Worm (Caenorhabditis elegans) whole organism, mixed stage, embryonic: Measurements from ENCODE around the gene str-135.

Experiments
- M03D4.4 ChIP-seq: sonication (generic microtip); optimal IDR thresholded peaks from 2 replicates; lab custom pipeline; 2017; ENCODE audit warnings: mild to moderate bottlenecking, missing genetic modification characterization, missing compliant biosample characterization
- bed-3 ChIP-seq: fragments of 200-800 bp; sonication (Bioruptor generic); optimal IDR thresholded peaks from 3 replicates; lab custom pipeline; 2018; ENCODE audit warnings: mild to moderate bottlenecking, missing genetic modification characterization, moderate library complexity, missing compliant biosample characterization
- blmp-1 ChIP-seq: fragments of 150-350 bp; optimal IDR thresholded peaks from 2 replicates; lab custom pipeline; 2014; ENCODE audit warnings: missing biosample characterization, missing genetic modification characterization
- ceh-43 ChIP-seq: fragments of 200-800 bp; sonication (Bioruptor generic); optimal IDR thresholded peaks from 2 replicates; lab custom pipeline; 2018; ENCODE audit warnings: mild to moderate bottlenecking, missing genetic modification characterization, moderate library complexity, missing compliant biosample characterization
- ceh-83 ChIP-seq: fragments of 200-800 bp; sonication (Bioruptor generic); optimal IDR thresholded peaks from 2 replicates; lab custom pipeline; 2018; ENCODE audit warnings: mild to moderate bottlenecking, missing genetic modification characterization, missing compliant biosample characterization
- ces-1 ChIP-seq: fragments of 150-350 bp; optimal IDR thresholded peaks from 2 replicates; lab custom pipeline; 2014; ENCODE audit warnings: missing biosample characterization, missing genetic modification reagents, missing genetic modification characterization
- cnd-1 ChIP-seq: fragments of 200-800 bp; sonication (Bioruptor generic); optimal IDR thresholded peaks from 2 replicates; lab custom pipeline; 2018; ENCODE audit warnings: mild to moderate bottlenecking, missing genetic modification characterization, missing compliant biosample characterization
- drap-1 ChIP-seq: fragments of 200-800 bp; sonication (Bioruptor generic); optimal IDR thresholded peaks from 3 replicates; lab custom pipeline; 2018; ENCODE audit warnings: mild to moderate bottlenecking, missing genetic modification characterization, missing compliant biosample characterization
- elt-3 ChIP-seq: fragments of 150-350 bp; optimal IDR thresholded peaks from 2 replicates; lab custom pipeline; 2014; ENCODE audit warnings: missing biosample characterization, missing genetic modification characterization
- flh-1 ChIP-seq: fragments of 200-800 bp; sonication (Bioruptor generic); optimal IDR thresholded peaks from 2 replicates; lab custom pipeline; 2018; ENCODE audit warnings: mild to moderate bottlenecking, missing genetic modification characterization, moderate library complexity, missing compliant biosample characterization
- ham-2 ChIP-seq: fragments of 200-800 bp; sonication (Bioruptor generic); optimal IDR thresholded peaks from 2 replicates; lab custom pipeline; 2018; ENCODE audit warnings: mild to moderate bottlenecking, missing genetic modification characterization, missing compliant biosample characterization
- hlh-1 ChIP-seq: fragments of 150-350 bp; optimal IDR thresholded peaks from 2 replicates; lab custom pipeline; 2014; ENCODE audit warnings: missing biosample characterization, missing genetic modification reagents, missing genetic modification characterization
- lin-13 ChIP-seq: fragments of 150-350 bp; optimal IDR thresholded peaks from 2 replicates; lab custom pipeline; 2014; ENCODE audit warnings: missing biosample characterization, missing genetic modification characterization
- lin-32 ChIP-seq: fragments of 200-800 bp; sonication (Bioruptor generic); optimal IDR thresholded peaks from 2 replicates; lab custom pipeline; 2018; ENCODE audit warnings: mild to moderate bottlenecking, missing genetic modification characterization, missing compliant biosample characterization
- lsy-2 ChIP-seq: fragments of 150-350 bp; optimal IDR thresholded peaks from 2 replicates; lab custom pipeline; 2014; ENCODE audit warnings: missing biosample characterization, missing genetic modification characterization
- mab-5 ChIP-seq: fragments of 150-350 bp; optimal IDR thresholded peaks from 2 replicates; lab custom pipeline; 2014; ENCODE audit warnings: missing biosample characterization, missing genetic modification characterization
- nhr-2 ChIP-seq: fragments of 150-350 bp; optimal IDR thresholded peaks from 2 replicates; lab custom pipeline; 2014; ENCODE audit warnings: missing biosample characterization, missing genetic modification characterization
- nhr-237 ChIP-seq: fragments of 150-350 bp; optimal IDR thresholded peaks from 2 replicates; lab custom pipeline; 2014; ENCODE audit warnings: missing biosample characterization, missing genetic modification characterization
- nhr-28 ChIP-seq: fragments of 150-350 bp; optimal IDR thresholded peaks from 2 replicates; lab custom pipeline; 2014; ENCODE audit warnings: missing biosample characterization, missing genetic modification characterization
- pha-4 ChIP-seq: fragments of 150-350 bp; optimal IDR thresholded peaks from 2 replicates; lab custom pipeline; 2018; ENCODE audit warnings: missing biosample characterization, missing genetic modification reagents, missing genetic modification characterization
- snpc-4 ChIP-seq: fragments of 150-350 bp; optimal IDR thresholded peaks from 2 replicates; lab custom pipeline; 2014; ENCODE audit warnings: missing biosample characterization, missing genetic modification characterization
- sptf-1 ChIP-seq: sonication (generic microtip); optimal IDR thresholded peaks from 2 replicates; lab custom pipeline; 2017; ENCODE audit warnings: mild to moderate bottlenecking, missing genetic modification characterization, moderate library complexity, missing compliant biosample characterization
- tbx-8 ChIP-seq: fragments of 200-800 bp; sonication (Bioruptor generic); optimal IDR thresholded peaks from 2 replicates; lab custom pipeline; 2018; ENCODE audit warnings: mild to moderate bottlenecking, missing genetic modification characterization, moderate library complexity, missing compliant biosample characterization
- unc-120 ChIP-seq: sonication (generic microtip); optimal IDR thresholded peaks from 2 replicates; lab custom pipeline; 2017; ENCODE audit warnings: missing genetic modification characterization, missing compliant biosample characterization; ENCODE audit not compliant: poor library complexity, severe bottlenecking
- unc-62 ChIP-seq: fragments of 150-350 bp; optimal IDR thresholded peaks from 2 replicates; lab custom pipeline; 2014; ENCODE audit warnings: missing biosample characterization, missing genetic modification reagents, missing genetic modification characterization
- zip-8 ChIP-seq: fragments of 150-350 bp; optimal IDR thresholded peaks from 2 replicates; lab custom pipeline; 2014; ENCODE audit warnings: missing biosample characterization, missing genetic modification characterization
- ztf-11 ChIP-seq: fragments of 150-350 bp; optimal IDR thresholded peaks from 2 replicates; lab custom pipeline; 2014; ENCODE audit warnings: missing biosample characterization, missing genetic modification characterization

Gene str-135

ce11 chrV:8259016-8259415 is 21.7 kb downstream of the str-135 start, which contains the start of gene C16D9.1:
Gene C16D9.1 (plus strand): TSS chrV:8259316.
- TF ChIP-seq nhr-237 (tag; lab: Kevin White, UChicago), result no peak
- no peak for TF ChIP-seq bed-3 (GFP tag; lab: Kevin White, UChicago)
- TF ChIP-seq snpc-4 (tag; lab: Kevin White, UChicago), result no peak
- no peak for TF ChIP-seq ham-2 (GFP tag; lab: Kevin White, UChicago)
- TF ChIP-seq drap-1, result no peak

ce11 chrV:8254973-8255372 is 25.7 kb downstream of the str-135 start:
- TF ChIP-seq elt-3 (tag; lab: Kevin White, UChicago), result no peak
- TF ChIP-seq blmp-1, result peak; percentile 50
- TF ChIP-seq zip-8, result peak; percentile 74
- TF ChIP-seq, all 35 proteins: peak for 2

ce11 chrV:8253946-8254345 is 26.7 kb downstream of the str-135 start:
- TF ChIP-seq ham-2 (GFP tag; lab: Kevin White, UChicago) (no peak), ces-1 (GFP tag; lab: Kevin White, UChicago) (peak; percentile 99), hlh-1 (tag; lab: Kevin White, UChicago) (no peak), nhr-28 (tag; lab: Kevin White, UChicago) (no peak), snpc-4 (tag; lab: Kevin White, UChicago) (no peak), M03D4.4 (tag; lab: Kevin White, UChicago) (no peak)

ce11 chrV:8252532-8252931 is 28.1 kb downstream of the str-135 start:
- TF ChIP-seq mab-5 (tag; lab: Kevin White, UChicago), result peak; percentile 53
- TF ChIP-seq snpc-4 (tag; lab: Kevin White, UChicago), result no peak
- peak; percentile 15 for TF ChIP-seq hlh-1 (tag; lab: Kevin White, UChicago)
- peak; percentile 84 for TF ChIP-seq unc-62 (GFP tag; lab: Kevin White, UChicago)
- TF ChIP-seq nhr-2 (tag; lab: Kevin White, UChicago), result no peak

ce11 chrV:8251075-8251474 is 29.6 kb downstream of the str-135 start:
- TF ChIP-seq nhr-237 (tag; lab: Kevin White, UChicago) (no peak), mab-5 (tag; lab: Kevin White, UChicago) (no peak), ham-2 (GFP tag; lab: Kevin White, UChicago) (no peak), nhr-28 (tag; lab: Kevin White, UChicago) (no peak), unc-62 (GFP tag; lab: Kevin White, UChicago) (no peak), pha-4 (tag; lab: Kevin White, UChicago) (no peak), sptf-1 (no peak), blmp-1 (no peak)

- no peak for TF ChIP-seq ztf-11 (tag; lab: Kevin White, UChicago)
- TF ChIP-seq tbx-8 (GFP tag; lab: Kevin White, UChicago), result no peak
- no peak for TF ChIP-seq ceh-43
- TF ChIP-seq sptf-1, result no peak
- no peak for TF ChIP-seq lin-13 (tag; lab: Kevin White, UChicago)
- TF ChIP-seq cnd-1 (tag; lab: Kevin White, UChicago), result no peak
- TF ChIP-seq mab-5 (tag; lab: Kevin White, UChicago), result no peak
- TF ChIP-seq ceh-83 (GFP tag; lab: Kevin White, UChicago), result no peak
- no peak for TF ChIP-seq nhr-28 (tag; lab: Kevin White, UChicago)
- no peak for TF ChIP-seq lsy-2 (tag; lab: Kevin White, UChicago)
- no peak for TF ChIP-seq unc-120
- TF ChIP-seq lin-32 (GFP tag; lab: Kevin White, UChicago), result no peak
- no peak for TF ChIP-seq elt-3 (tag; lab: Kevin White, UChicago)
These were observed 30.5 kb downstream of the str-135 start, which contains the start of gene C16D9.6 for ce11 chrV:8250208-8250607. Gene C16D9.6 (minus strand): TSS chrV:8250308.

ce11 chrV:8247311-8248105 is 33.2 kb downstream of the str-135 start:
- TF ChIP-seq flh-1 (GFP tag; lab: Kevin White, UChicago) (no peak), ceh-83 (GFP tag; lab: Kevin White, UChicago) (peak; percentile 71), lin-13 (tag; lab: Kevin White, UChicago) (no peak), hlh-1 (tag; lab: Kevin White, UChicago) (peak; percentile 43)
- TF ChIP-seq, all 35 proteins: peak for 2
